Worm (Caenorhabditis elegans) whole organism, late embryonic: Measurements from ENCODE around the gene nuo-3.
A peak's percentile ranks its signal among the peaks of the same experiment; 100 is the strongest.

ENCODE experiments used
- C08G9.2 ChIP-seq: sonication (generic microtip); optimal IDR thresholded peaks from 2 replicates; lab custom pipeline; 2016; ENCODE audit warnings: mild to moderate bottlenecking, missing genetic modification characterization, moderate library complexity, missing compliant biosample characterization
- C38D4.7 ChIP-seq: fragments of 200-800 bp; sonication (Bioruptor generic); optimal IDR thresholded peaks from 2 replicates; lab custom pipeline; 2018; ENCODE audit warnings: mild to moderate bottlenecking, missing genetic modification characterization, moderate library complexity, missing compliant biosample characterization
- F13H6.1 ChIP-seq: sonication (generic microtip); optimal IDR thresholded peaks from 2 replicates; lab custom pipeline; 2016; ENCODE audit warnings: missing genetic modification characterization, missing compliant biosample characterization
- K02D7.2 ChIP-seq: sonication (generic microtip); optimal IDR thresholded peaks from 2 replicates; lab custom pipeline; 2017; ENCODE audit warnings: mild to moderate bottlenecking, missing genetic modification characterization, missing compliant biosample characterization
- K09A11.1 ChIP-seq: sonication (generic microtip); optimal IDR thresholded peaks from 2 replicates; lab custom pipeline; 2017; ENCODE audit warnings: antibody characterized with exemption, mild to moderate bottlenecking, missing genetic modification characterization, missing compliant biosample characterization; ENCODE audit not compliant: insufficient read depth
- Y22D7AL.16 ChIP-seq: sonication (generic microtip); optimal IDR thresholded peaks from 2 replicates; lab custom pipeline; 2016; ENCODE audit warnings: missing genetic modification characterization, missing compliant biosample characterization
- ahr-1 ChIP-seq: sonication (generic microtip); optimal IDR thresholded peaks from 2 replicates; lab custom pipeline; 2016; ENCODE audit warnings: missing genetic modification characterization, missing compliant biosample characterization
- ceh-14 ChIP-seq: sonication (generic microtip); optimal IDR thresholded peaks from 2 replicates; lab custom pipeline; 2016; ENCODE audit warnings: missing genotype, missing genetic modification characterization, missing compliant biosample characterization
- ceh-18 ChIP-seq: sonication (generic microtip); optimal IDR thresholded peaks from 2 replicates; lab custom pipeline; 2016; ENCODE audit warnings: missing genetic modification characterization, missing compliant biosample characterization
- ceh-19 ChIP-seq: fragments of 200-800 bp; sonication (Bioruptor generic); optimal IDR thresholded peaks from 2 replicates; lab custom pipeline; 2018; ENCODE audit warnings: mild to moderate bottlenecking, missing genetic modification characterization, missing compliant biosample characterization
- ceh-22 ChIP-seq: sonication (generic microtip); optimal IDR thresholded peaks from 2 replicates; lab custom pipeline; 2017; ENCODE audit warnings: missing biosample characterization, missing genetic modification characterization
- ceh-34 ChIP-seq: sonication (generic microtip); optimal IDR thresholded peaks from 2 replicates; lab custom pipeline; 2016; ENCODE audit warnings: mild to moderate bottlenecking, missing genetic modification characterization, missing compliant biosample characterization
- ceh-45 ChIP-seq: fragments of 200-800 bp; sonication (Bioruptor generic); IDR thresholded peaks from 2 replicates; pipeline ENCODE4 v1.3.6; 2022; ENCODE audit warnings: missing genetic modification reagents, missing genetic modification characterization, missing compliant biosample characterization
- ceh-48 ChIP-seq: sonication (generic microtip); optimal IDR thresholded peaks from 2 replicates; lab custom pipeline; 2016; ENCODE audit warnings: missing genetic modification characterization, inconsistent platforms, missing compliant biosample characterization
- ceh-6 ChIP-seq: fragments of 200-800 bp; sonication (Bioruptor generic); optimal IDR thresholded peaks from 2 replicates; lab custom pipeline; 2018; ENCODE audit warnings: mild to moderate bottlenecking, missing genetic modification characterization, missing compliant biosample characterization
- ceh-9 ChIP-seq: sonication (generic microtip); optimal IDR thresholded peaks from 2 replicates; lab custom pipeline; 2016; ENCODE audit warnings: mild to moderate bottlenecking, missing genetic modification characterization, inconsistent platforms, missing compliant biosample characterization
- che-1 ChIP-seq: sonication (generic microtip); optimal IDR thresholded peaks from 2 replicates; lab custom pipeline; 2016; ENCODE audit warnings: mild to moderate bottlenecking, missing genetic modification characterization, missing compliant biosample characterization
- dve-1 ChIP-seq: sonication (generic microtip); optimal IDR thresholded peaks from 2 replicates; lab custom pipeline; 2017; ENCODE audit warnings: antibody characterized with exemption, mild to moderate bottlenecking, missing genetic modification characterization, missing compliant biosample characterization
- elt-4 ChIP-seq: sonication (generic microtip); optimal IDR thresholded peaks from 2 replicates; lab custom pipeline; 2016; ENCODE audit warnings: missing genetic modification characterization, missing compliant biosample characterization
- ets-4 ChIP-seq: sonication (generic microtip); optimal IDR thresholded peaks from 2 replicates; lab custom pipeline; 2016; ENCODE audit warnings: missing genetic modification characterization, missing compliant biosample characterization
- eyg-1 ChIP-seq: sonication (generic microtip); optimal IDR thresholded peaks from 2 replicates; lab custom pipeline; 2016; ENCODE audit warnings: missing genotype, missing genetic modification characterization, missing compliant biosample characterization
- fax-1 ChIP-seq: sonication (generic microtip); optimal IDR thresholded peaks from 2 replicates; lab custom pipeline; 2016; ENCODE audit warnings: missing genotype, missing genetic modification characterization, missing compliant biosample characterization
- fkh-6 ChIP-seq: sonication (generic microtip); optimal IDR thresholded peaks from 2 replicates; lab custom pipeline; 2016; ENCODE audit warnings: missing genetic modification characterization, missing compliant biosample characterization
- hlh-30 ChIP-seq: sonication (generic microtip); optimal IDR thresholded peaks from 2 replicates; lab custom pipeline; 2017; ENCODE audit warnings: antibody characterized with exemption, missing genetic modification characterization, missing compliant biosample characterization; ENCODE audit not compliant: insufficient read depth
- hlh-6 ChIP-seq: sonication (generic microtip); optimal IDR thresholded peaks from 2 replicates; lab custom pipeline; 2016; ENCODE audit warnings: missing genotype, missing genetic modification characterization, missing compliant biosample characterization
- hlh-8 ChIP-seq: sonication (generic microtip); optimal IDR thresholded peaks from 2 replicates; lab custom pipeline; 2016; ENCODE audit warnings: missing genotype, missing genetic modification characterization, missing compliant biosample characterization
- lim-6 ChIP-seq: sonication (generic microtip); optimal IDR thresholded peaks from 2 replicates; lab custom pipeline; 2016; ENCODE audit warnings: missing genetic modification characterization, missing compliant biosample characterization
- lin-11 ChIP-seq: fragments of 200-800 bp; sonication (Bioruptor generic); optimal IDR thresholded peaks from 2 replicates; lab custom pipeline; 2018; ENCODE audit warnings: mild to moderate bottlenecking, missing genetic modification characterization, missing compliant biosample characterization
- madf-2 ChIP-seq: sonication (generic microtip); optimal IDR thresholded peaks from 2 replicates; lab custom pipeline; 2017; ENCODE audit warnings: missing genetic modification characterization, missing compliant biosample characterization
- mec-3 ChIP-seq: sonication (generic microtip); optimal IDR thresholded peaks from 2 replicates; lab custom pipeline; 2016; ENCODE audit warnings: borderline replicate concordance, missing genetic modification characterization, missing compliant biosample characterization
- nfya-1 ChIP-seq: sonication (generic microtip); optimal IDR thresholded peaks from 2 replicates; lab custom pipeline; 2017; ENCODE audit warnings: missing genetic modification characterization, mild to moderate bottlenecking, missing compliant biosample characterization, antibody characterized with exemption, moderate library complexity
- nhr-11 ChIP-seq: fragments of 150-350 bp; optimal IDR thresholded peaks from 2 replicates; lab custom pipeline; 2014; ENCODE audit warnings: missing biosample characterization, missing genetic modification characterization
- npax-4 ChIP-seq: sonication (generic microtip); optimal IDR thresholded peaks from 2 replicates; lab custom pipeline; 2016; ENCODE audit warnings: missing genetic modification characterization, missing compliant biosample characterization
- pag-3 ChIP-seq: sonication (generic microtip); optimal IDR thresholded peaks from 2 replicates; lab custom pipeline; 2016; ENCODE audit warnings: missing compliant biosample characterization, missing genetic modification characterization, borderline replicate concordance
- pax-1 ChIP-seq: fragments of 150-350 bp; optimal IDR thresholded peaks from 2 replicates; lab custom pipeline; 2014; ENCODE audit warnings: missing biosample characterization, missing genetic modification characterization
- pqm-1 ChIP-seq: sonication (generic microtip); optimal IDR thresholded peaks from 2 replicates; lab custom pipeline; 2016; ENCODE audit warnings: missing genetic modification characterization, missing compliant biosample characterization
- ref-2 ChIP-seq: sonication (generic microtip); optimal IDR thresholded peaks from 2 replicates; lab custom pipeline; 2016; ENCODE audit warnings: missing genetic modification characterization, missing compliant biosample characterization
- rnt-1 ChIP-seq: sonication (generic microtip); optimal IDR thresholded peaks from 2 replicates; lab custom pipeline; 2016; ENCODE audit warnings: missing genetic modification characterization, missing compliant biosample characterization
- sdc-2 ChIP-seq: sonication (generic microtip); optimal IDR thresholded peaks from 2 replicates; lab custom pipeline; 2016; ENCODE audit warnings: missing genotype, missing genetic modification characterization, missing compliant biosample characterization
- sox-2 ChIP-seq: fragments of 200-800 bp; sonication (Bioruptor generic); IDR thresholded peaks from 2 replicates; pipeline ENCODE4 v1.3.6; 2022; ENCODE audit warnings: missing genetic modification reagents, missing genetic modification characterization, missing compliant biosample characterization
- sox-4 ChIP-seq: sonication (generic microtip); optimal IDR thresholded peaks from 2 replicates; lab custom pipeline; 2017; ENCODE audit warnings: mild to moderate bottlenecking, missing genetic modification characterization, inconsistent platforms, missing compliant biosample characterization
- syd-9 ChIP-seq: sonication (generic microtip); optimal IDR thresholded peaks from 2 replicates; lab custom pipeline; 2016; ENCODE audit warnings: mild to moderate bottlenecking, missing genetic modification characterization, moderate library complexity, missing compliant biosample characterization
- tbx-2 ChIP-seq: sonication (generic microtip); optimal IDR thresholded peaks from 2 replicates; lab custom pipeline; 2016; ENCODE audit warnings: missing genetic modification characterization, missing compliant biosample characterization
- tbx-7 ChIP-seq: sonication (generic microtip); optimal IDR thresholded peaks from 2 replicates; lab custom pipeline; 2016; ENCODE audit warnings: missing genotype, missing genetic modification characterization, missing compliant biosample characterization
- ttx-3 ChIP-seq: sonication (generic microtip); optimal IDR thresholded peaks from 2 replicates; lab custom pipeline; 2016; ENCODE audit warnings: missing genetic modification reagents, missing genetic modification characterization, missing compliant biosample characterization
- unc-3 ChIP-seq, 2 experiments: fragments of 200-800 bp in 1 of 2; sonication (Bioruptor generic) in 1 of 2; sonication (generic microtip) in 1 of 2; conservative IDR thresholded peaks in 1 of 2; optimal IDR thresholded peaks in 1 of 2; 2 replicates each; pipeline versions ENCODE4 v1.3.6 to Lab custom; 2016 to 2022; ENCODE audit warnings: missing compliant biosample characterization in 2 of 2, missing genetic modification characterization in 2 of 2, missing genetic modification reagents in 1 of 2
- unc-42 ChIP-seq: sonication (generic microtip); optimal IDR thresholded peaks from 2 replicates; lab custom pipeline; 2016; ENCODE audit warnings: missing genotype, missing genetic modification characterization, missing compliant biosample characterization
- unc-55 ChIP-seq: sonication (generic microtip); optimal IDR thresholded peaks from 2 replicates; lab custom pipeline; 2017; ENCODE audit warnings: missing biosample characterization, missing genetic modification reagents, missing genetic modification characterization
- zip-5 ChIP-seq: sonication (generic microtip); optimal IDR thresholded peaks from 2 replicates; lab custom pipeline; 2016; ENCODE audit warnings: missing genetic modification characterization, missing compliant biosample characterization
- ztf-16 ChIP-seq: sonication (generic microtip); optimal IDR thresholded peaks from 2 replicates; lab custom pipeline; 2017; ENCODE audit warnings: missing genetic modification characterization, missing compliant biosample characterization

The nuo-3 gene

DNA sequence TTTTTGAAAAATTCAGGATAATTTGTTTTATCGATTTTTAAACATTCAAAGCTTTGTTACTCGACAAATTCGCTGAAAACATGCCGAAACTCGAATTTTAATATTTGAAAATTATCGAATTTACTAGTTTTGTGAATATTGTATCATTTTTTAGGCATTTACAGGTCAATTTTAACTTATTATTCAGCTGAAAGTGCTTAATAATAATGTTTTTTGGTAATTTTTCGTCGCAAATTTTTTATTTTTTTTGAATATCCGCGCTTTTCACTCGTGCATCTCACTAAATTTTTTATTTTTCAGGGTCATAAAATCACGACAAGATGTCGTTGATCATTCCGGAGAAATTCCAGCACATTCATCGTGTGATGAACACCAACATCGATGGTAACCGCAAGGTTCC lies 28.0 kb upstream of the nuo-3 start, which contains the start of gene rps-18:
TSS of gene rps-18 (plus strand) at position 301 of the 400 bp plus-strand sequence.
- no peak for TF ChIP-seq unc-3 (GFP tag; conservative IDR thresholded peaks at IDR 0.05; lab: Robert Waterston, UW)
- TF ChIP-seq unc-3 (tag; optimal IDR thresholded peaks at IDR 0.05; lab: Kevin White, UChicago): no peak
- no peak for TF ChIP-seq unc-42 (tag; lab: Kevin White, UChicago)
- no peak for TF ChIP-seq C38D4.7 (GFP tag; lab: Kevin White, UChicago)
- no peak for TF ChIP-seq npax-4
- TF ChIP-seq Y22D7AL.16 (tag; lab: Kevin White, UChicago): no peak
- no peak for TF ChIP-seq lim-6 (tag; lab: Kevin White, UChicago)
- TF ChIP-seq sox-4: no peak
- no peak for TF ChIP-seq F13H6.1 (tag; lab: Kevin White, UChicago)
- TF ChIP-seq ceh-19 (GFP tag; lab: Kevin White, UChicago): no peak
- TF ChIP-seq ceh-48 (tag; lab: Kevin White, UChicago): no peak
- TF ChIP-seq sdc-2 (tag; lab: Kevin White, UChicago): no peak

DNA sequence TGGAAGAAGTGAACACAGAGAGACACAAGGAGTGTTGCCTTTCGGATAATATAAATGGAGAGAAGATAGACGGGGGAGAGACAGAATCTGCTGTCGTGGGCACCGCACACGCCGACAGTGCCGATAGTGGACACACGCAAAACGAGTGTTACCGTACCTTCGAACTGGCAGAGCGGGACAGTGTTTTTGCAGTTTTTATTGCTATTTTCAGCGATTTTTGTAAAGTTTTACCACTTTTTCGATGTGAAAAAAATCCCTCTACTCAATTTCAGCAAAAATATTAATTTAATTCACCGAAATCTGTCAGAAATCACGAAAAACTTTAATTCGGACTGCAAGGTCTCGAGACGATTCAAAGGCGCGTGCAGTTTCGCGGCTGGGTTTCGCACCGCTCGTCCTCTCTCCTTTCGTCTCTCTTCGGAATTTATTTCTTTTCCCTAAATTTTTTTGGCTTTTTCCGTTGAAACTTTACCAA lies 27.6 kb upstream of the nuo-3 start, which contains the start of gene sec-61.A:
TSS of gene sec-61.A (minus strand) at position 387 of the 475 bp plus-strand sequence.
- TF ChIP-seq lim-6 (tag; lab: Kevin White, UChicago) (no peak), F13H6.1 (tag; lab: Kevin White, UChicago) (no peak), unc-3 (GFP tag; conservative IDR thresholded peaks at IDR 0.05; lab: Robert Waterston, UW) (no peak), unc-3 (tag; optimal IDR thresholded peaks at IDR 0.05; lab: Kevin White, UChicago) (peak; percentile 15), hlh-8 (tag; lab: Kevin White, UChicago) (peak; percentile 5), nfya-1 (tag; lab: Kevin White, UChicago) (peak; percentile 83), pqm-1 (tag; lab: Kevin White, UChicago) (no peak), ceh-45 (GFP tag; lab: Robert Waterston, UW) (no peak), unc-55 (peak; percentile 9), nhr-11 (no peak), ceh-9 (tag; lab: Kevin White, UChicago) (no peak), eyg-1 (tag; lab: Kevin White, UChicago) (no peak), lin-11 (tag; lab: Kevin White, UChicago) (no peak), pax-1 (tag; lab: Kevin White, UChicago) (peak; percentile 48), che-1 (no peak), hlh-6 (tag; lab: Kevin White, UChicago) (no peak), ceh-18 (tag; lab: Kevin White, UChicago) (peak; percentile 55), syd-9 (tag; lab: Kevin White, UChicago) (no peak), C08G9.2 (no peak), ttx-3 (tag; lab: Kevin White, UChicago) (no peak), K02D7.2 (tag; lab: Kevin White, UChicago) (no peak), hlh-30 (peak; percentile 71), ceh-19 (GFP tag; lab: Kevin White, UChicago) (no peak), ets-4 (tag; lab: Kevin White, UChicago) (peak; percentile 7), ceh-34 (tag; lab: Kevin White, UChicago) (peak; percentile 63), ahr-1 (tag; lab: Kevin White, UChicago) (no peak), zip-5 (tag; lab: Kevin White, UChicago) (no peak), unc-42 (tag; lab: Kevin White, UChicago) (peak; percentile 72), ztf-16 (tag; lab: Kevin White, UChicago) (peak; percentile 6), rnt-1 (tag; lab: Kevin White, UChicago) (no peak), ceh-6 (no peak), madf-2 (tag; lab: Kevin White, UChicago) (peak; percentile 20), fax-1 (no peak), pag-3 (tag; lab: Kevin White, UChicago) (no peak), fkh-6 (no peak), elt-4 (tag; lab: Kevin White, UChicago) (no peak), ceh-22 (tag; lab: Kevin White, UChicago) (no peak), tbx-2 (tag; lab: Kevin White, UChicago) (peak; percentile 77), tbx-7 (tag; lab: Kevin White, UChicago) (peak; percentile 29), K09A11.1 (tag; lab: Kevin White, UChicago) (peak; percentile 56), ceh-14 (no peak), mec-3 (no peak), ref-2 (tag; lab: Kevin White, UChicago) (peak; percentile 87), sox-2 (no peak), dve-1 (tag; lab: Kevin White, UChicago) (no peak)
